Worm (Caenorhabditis elegans) whole organism, L2 larva: ENCODE results near the gene scl-1.

Experiments used
- C34F6.9 ChIP-seq: fragments of 150-350 bp; optimal IDR thresholded peaks from 2 replicates; lab custom pipeline; 2014; ENCODE audit warnings: missing biosample characterization, missing genetic modification characterization
- R02D3.7 ChIP-seq: fragments of 150-350 bp; optimal IDR thresholded peaks from 2 replicates; lab custom pipeline; 2014; ENCODE audit warnings: missing biosample characterization, missing genetic modification characterization
- Y55F3AM.14 ChIP-seq: fragments of 200-800 bp; sonication (Bioruptor generic); optimal IDR thresholded peaks from 2 replicates; lab custom pipeline; 2018; ENCODE audit warnings: mild to moderate bottlenecking, missing genetic modification characterization, missing compliant biosample characterization
- ZK546.5 ChIP-seq: sonication (generic microtip); optimal IDR thresholded peaks from 2 replicates; lab custom pipeline; 2017; ENCODE audit warnings: missing biosample characterization, missing genetic modification characterization
- alr-1 ChIP-seq: fragments of 150-350 bp; optimal IDR thresholded peaks from 2 replicates; lab custom pipeline; 2014; ENCODE audit warnings: missing biosample characterization, missing genetic modification characterization
- aly-2 ChIP-seq: fragments of 150-350 bp; optimal IDR thresholded peaks from 2 replicates; lab custom pipeline; 2014; ENCODE audit warnings: missing biosample characterization, missing genetic modification characterization
- blmp-1 ChIP-seq: sonication (generic microtip); optimal IDR thresholded peaks from 2 replicates; lab custom pipeline; 2017; ENCODE audit warnings: missing genetic modification characterization, mild to moderate bottlenecking, missing compliant biosample characterization, antibody characterized with exemption, moderate library complexity; ENCODE audit not compliant: insufficient read depth
- ceh-16 ChIP-seq: fragments of 150-350 bp; optimal IDR thresholded peaks from 2 replicates; lab custom pipeline; 2014; ENCODE audit warnings: missing biosample characterization, missing genetic modification characterization
- ceh-82 ChIP-seq: fragments of 150-350 bp; optimal IDR thresholded peaks from 2 replicates; lab custom pipeline; 2014; ENCODE audit warnings: missing biosample characterization, missing genetic modification characterization
- egl-27 ChIP-seq: sonication (generic microtip); optimal IDR thresholded peaks from 3 replicates; lab custom pipeline; 2017; ENCODE audit warnings: missing biosample characterization, missing genetic modification reagents, missing genetic modification characterization
- elt-3 ChIP-seq: sonication (generic microtip); optimal IDR thresholded peaks from 2 replicates; lab custom pipeline; 2017; ENCODE audit warnings: missing biosample characterization, missing genetic modification characterization
- fos-1 ChIP-seq: fragments of 150-350 bp; optimal IDR thresholded peaks from 2 replicates; lab custom pipeline; 2014; ENCODE audit warnings: missing biosample characterization, missing genetic modification characterization
- gmeb-1 ChIP-seq: fragments of 150-350 bp; optimal IDR thresholded peaks from 2 replicates; lab custom pipeline; 2014; ENCODE audit warnings: missing biosample characterization, missing genetic modification characterization
- lin-13 ChIP-seq: fragments of 150-350 bp; optimal IDR thresholded peaks from 2 replicates; lab custom pipeline; 2014; ENCODE audit warnings: missing biosample characterization, missing genetic modification reagents, missing genetic modification characterization
- lin-39 ChIP-seq: fragments of 150-350 bp; optimal IDR thresholded peaks from 2 replicates; lab custom pipeline; 2014; ENCODE audit warnings: missing biosample characterization, missing genetic modification reagents, missing genetic modification characterization
- lsy-2 ChIP-seq, 2 experiments: fragments of 150-350 bp in 1 of 2; sonication (generic microtip) in 1 of 2; optimal IDR thresholded peaks; 2 replicates each; lab custom pipeline; 2014 to 2017; ENCODE audit warnings: missing biosample characterization in 2 of 2, missing genetic modification characterization in 2 of 2
- mab-5 ChIP-seq: fragments of 150-350 bp; optimal IDR thresholded peaks from 2 replicates; lab custom pipeline; 2014; ENCODE audit warnings: missing biosample characterization, missing genetic modification characterization
- mbf-1 ChIP-seq: sonication (generic microtip); optimal IDR thresholded peaks from 2 replicates; lab custom pipeline; 2017; ENCODE audit warnings: missing biosample characterization, missing genetic modification characterization
- mdl-1 ChIP-seq, 2 experiments: fragments of 150-350 bp in 1 of 2; sonication (generic microtip) in 1 of 2; optimal IDR thresholded peaks; 2 replicates each; lab custom pipeline; 2017; ENCODE audit warnings: missing biosample characterization in 2 of 2, missing genetic modification characterization in 2 of 2
- nhr-10 ChIP-seq: sonication (generic microtip); optimal IDR thresholded peaks from 2 replicates; lab custom pipeline; 2017; ENCODE audit warnings: missing biosample characterization, missing genetic modification characterization
- nhr-129 ChIP-seq: fragments of 150-350 bp; optimal IDR thresholded peaks from 2 replicates; lab custom pipeline; 2014; ENCODE audit warnings: missing biosample characterization, missing genetic modification characterization
- nhr-21 ChIP-seq: fragments of 150-350 bp; optimal IDR thresholded peaks from 2 replicates; lab custom pipeline; 2014; ENCODE audit warnings: missing biosample characterization, missing genetic modification characterization
- nhr-25 ChIP-seq: fragments of 150-350 bp; sonication (generic microtip); optimal IDR thresholded peaks from 3 replicates; lab custom pipeline; 2014; ENCODE audit warnings: missing biosample characterization, missing genetic modification characterization
- nhr-77 ChIP-seq: fragments of 150-350 bp; optimal IDR thresholded peaks from 2 replicates; lab custom pipeline; 2014; ENCODE audit warnings: missing biosample characterization, missing genetic modification characterization
- peb-1 ChIP-seq: fragments of 150-350 bp; optimal IDR thresholded peaks from 2 replicates; lab custom pipeline; 2014; ENCODE audit warnings: missing biosample characterization, missing genetic modification characterization
- skn-1 ChIP-seq: sonication (generic microtip); optimal IDR thresholded peaks from 2 replicates; lab custom pipeline; 2017; ENCODE audit warnings: missing biosample characterization, missing genetic modification characterization
- sma-3 ChIP-seq: sonication (generic microtip); optimal IDR thresholded peaks from 2 replicates; lab custom pipeline; 2016; ENCODE audit warnings: missing genetic modification reagents, missing genetic modification characterization, missing compliant biosample characterization
- sma-9 ChIP-seq, 2 experiments: fragments of 150-350 bp in 1 of 2; sonication (generic microtip) in 1 of 2; optimal IDR thresholded peaks; 2 replicates each; lab custom pipeline; 2014 to 2016; ENCODE audit warnings: missing genetic modification characterization in 2 of 2, mild to moderate bottlenecking in 1 of 2, missing biosample characterization in 1 of 2, missing compliant biosample characterization in 1 of 2, missing genetic modification reagents in 1 of 2, moderate library complexity in 1 of 2
- snpc-4 ChIP-seq: fragments of 150-350 bp; optimal IDR thresholded peaks from 2 replicates; lab custom pipeline; 2014; ENCODE audit warnings: missing biosample characterization, missing genetic modification characterization
- unc-39 ChIP-seq: fragments of 150-350 bp; optimal IDR thresholded peaks from 2 replicates; lab custom pipeline; 2014; ENCODE audit warnings: missing biosample characterization, missing genetic modification characterization
- unc-55 ChIP-seq: fragments of 150-350 bp; sonication (generic microtip); optimal IDR thresholded peaks from 3 replicates; lab custom pipeline; 2014; ENCODE audit warnings: missing biosample characterization, missing genetic modification reagents, missing genetic modification characterization
- unc-62 ChIP-seq: fragments of 150-350 bp; optimal IDR thresholded peaks from 2 replicates; lab custom pipeline; 2014; ENCODE audit warnings: missing biosample characterization, missing genetic modification reagents, missing genetic modification characterization
- zag-1 ChIP-seq: fragments of 150-350 bp; optimal IDR thresholded peaks from 2 replicates; lab custom pipeline; 2014; ENCODE audit warnings: missing biosample characterization, missing genetic modification characterization
- ztf-1 ChIP-seq: fragments of 200-800 bp; sonication (Bioruptor generic); conservative IDR thresholded peaks from 2 replicates; pipeline ENCODE4 v1.3.6; 2022; ENCODE audit warnings: missing genetic modification characterization, missing compliant biosample characterization
- ztf-11 ChIP-seq: sonication (generic microtip); optimal IDR thresholded peaks from 2 replicates; lab custom pipeline; 2017; ENCODE audit warnings: missing biosample characterization, missing genetic modification characterization
- ztf-4 ChIP-seq: fragments of 150-350 bp; optimal IDR thresholded peaks from 2 replicates; lab custom pipeline; 2014; ENCODE audit warnings: missing biosample characterization, missing genetic modification characterization

The scl-1 gene

ce11 chrIV:13075625-13076252 is 19.6 kb downstream of the scl-1 start:
- no peak for TF ChIP-seq elt-3 (tag; lab: Kevin White, UChicago)
- peak; percentile 33 for TF ChIP-seq blmp-1 (tag; lab: Kevin White, UChicago)
- peak; percentile 30 for TF ChIP-seq fos-1 (tag; lab: Kevin White, UChicago)
- no peak for TF ChIP-seq unc-39 (tag; lab: Kevin White, UChicago)
- TF ChIP-seq lin-39 (tag; lab: Kevin White, UChicago) = no peak
- no peak for TF ChIP-seq peb-1 (tag; lab: Kevin White, UChicago)
- TF ChIP-seq egl-27 (tag; lab: Kevin White, UChicago) = no peak
- TF ChIP-seq sma-3 = peak; percentile 57
- peak; percentile 26 for TF ChIP-seq nhr-25 (tag; lab: Kevin White, UChicago)
- peak; percentile 80 for TF ChIP-seq nhr-129
- TF ChIP-seq nhr-21 = peak; percentile 48
- TF ChIP-seq gmeb-1 (tag; lab: Kevin White, UChicago) = peak; percentile 6
- peak; percentile 78 for TF ChIP-seq sma-9 (GFP tag; optimal IDR thresholded peaks at IDR 0.05; lab: Kevin White, UChicago)
- no peak for TF ChIP-seq sma-9 (tag; optimal IDR thresholded peaks at IDR 0.05; lab: Kevin White, UChicago)

DNA sequence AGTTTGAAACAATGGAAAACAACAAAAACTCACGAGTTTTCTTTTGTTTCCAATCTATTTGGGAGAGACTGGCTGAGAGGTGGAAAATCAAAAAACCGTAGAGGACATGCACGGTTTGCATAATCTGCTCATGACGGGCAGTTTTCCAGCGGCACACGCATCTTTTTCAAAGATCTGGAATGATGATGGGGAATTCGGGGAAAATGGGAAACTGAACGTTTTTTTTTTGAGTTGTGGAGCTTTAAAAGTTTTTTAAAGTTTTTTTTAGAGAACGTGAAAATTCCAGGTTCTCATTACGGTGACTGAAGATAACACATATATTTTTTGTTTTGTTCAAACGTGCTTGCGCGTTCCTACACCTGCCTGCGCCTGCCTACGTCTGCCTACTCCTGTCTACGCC is 20.5 kb downstream of the scl-1 start, which contains the start of gene C39E9.7:
Gene C39E9.7, minus strand, starts transcription at position 101 of the 400 bp plus-strand sequence.
- no peak for TF ChIP-seq alr-1
- no peak for TF ChIP-seq ztf-4 (tag; lab: Kevin White, UChicago)
- TF ChIP-seq zag-1 = no peak
- TF ChIP-seq, all 48 proteins: peak for 0

DNA sequence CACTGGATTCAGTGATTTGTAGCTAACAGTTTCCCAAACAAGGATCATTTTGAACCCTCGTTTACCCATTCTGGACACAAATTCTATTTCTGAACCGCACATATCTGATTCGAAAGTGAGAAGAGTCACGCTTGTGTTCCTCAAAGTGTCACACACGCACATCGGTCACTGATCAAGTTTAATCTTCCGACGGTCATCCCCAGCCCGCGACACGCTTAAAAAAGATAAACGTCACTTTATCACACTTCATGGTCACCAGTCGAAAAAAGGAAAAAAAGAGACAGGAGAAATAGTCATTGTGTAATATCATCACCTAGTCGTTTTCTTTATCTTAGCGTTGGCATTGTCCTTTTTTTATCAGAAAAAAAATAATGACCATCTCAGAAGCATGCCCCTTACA is 21.6 kb downstream of the scl-1 start:
- TF ChIP-seq ceh-82 (tag; lab: Kevin White, UChicago) (no peak), lin-13 (GFP tag; lab: Kevin White, UChicago) (no peak), sma-9 (GFP tag; optimal IDR thresholded peaks at IDR 0.05; lab: Kevin White, UChicago) (peak; percentile 87), sma-9 (tag; optimal IDR thresholded peaks at IDR 0.05; lab: Kevin White, UChicago) (no peak), lsy-2 (tag; optimal IDR thresholded peaks at IDR 0.05; lab: Kevin White, UChicago) (no peak), blmp-1 (tag; lab: Kevin White, UChicago) (peak; percentile 72), mdl-1 (tag; optimal IDR thresholded peaks at IDR 0.05; lab: Kevin White, UChicago) (peak in 1 of 2 experiments; percentile 29), nhr-21 (peak; percentile 86), Y55F3AM.14 (no peak), sma-3 (peak; percentile 49), unc-62 (GFP tag; lab: Kevin White, UChicago) (no peak), nhr-25 (tag; lab: Kevin White, UChicago) (peak; percentile 76), nhr-129 (peak; percentile 55), R02D3.7 (no peak), lin-39 (tag; lab: Kevin White, UChicago) (no peak), skn-1 (tag; lab: Kevin White, UChicago) (no peak), alr-1 (no peak), C34F6.9 (tag; lab: Kevin White, UChicago) (no peak)

DNA sequence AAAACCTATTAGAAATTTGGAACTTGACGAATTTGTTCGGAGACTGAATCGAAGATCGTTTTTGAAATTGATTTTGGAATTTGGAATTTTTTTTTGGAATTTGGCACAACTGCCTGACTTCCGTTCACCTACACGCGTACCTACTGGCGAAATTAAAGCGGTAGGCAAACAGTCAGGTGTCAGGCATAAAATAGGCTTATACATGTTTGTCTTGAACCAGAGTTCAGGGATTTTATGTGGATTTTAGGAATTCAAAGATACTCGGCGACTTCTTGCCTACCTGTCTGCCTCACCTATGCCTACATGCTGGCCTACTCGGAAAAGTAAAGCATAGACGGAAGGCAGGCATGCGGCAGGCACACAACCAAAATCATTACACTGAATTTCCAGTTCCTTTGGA is 22.2 kb downstream of the scl-1 start:
- no peak for TF ChIP-seq unc-55 (GFP tag; lab: Kevin White, UChicago)
- no peak for TF ChIP-seq mab-5
- TF ChIP-seq elt-3 (tag; lab: Kevin White, UChicago) = no peak
- TF ChIP-seq nhr-10 (tag; lab: Kevin White, UChicago) = no peak
- TF ChIP-seq snpc-4 (tag; lab: Kevin White, UChicago) = no peak
- TF ChIP-seq ztf-11 (tag; lab: Kevin White, UChicago) = no peak
- no peak for TF ChIP-seq mbf-1 (tag; lab: Kevin White, UChicago)
- no peak for TF ChIP-seq R02D3.7
- no peak for TF ChIP-seq ceh-82 (tag; lab: Kevin White, UChicago)
- TF ChIP-seq zag-1 = no peak
- TF ChIP-seq ztf-1 (GFP tag; lab: Robert Waterston, UW) = no peak
- TF ChIP-seq aly-2 (tag; lab: Kevin White, UChicago) = no peak
- no peak for TF ChIP-seq nhr-77
- TF ChIP-seq ceh-16 (tag; lab: Kevin White, UChicago) = no peak
- TF ChIP-seq mdl-1 (tag; optimal IDR thresholded peaks at IDR 0.05; lab: Kevin White, UChicago) = no peak
- TF ChIP-seq ZK546.5 (tag; lab: Kevin White, UChicago) = no peak
